Fruit fly (Drosophila melanogaster) whole organism, prepupa: ENCODE data around the gene CG9107.

Experiments used
- CG10631 ChIP-seq: fragments of 200-800 bp; sonication (Bioruptor generic); optimal IDR thresholded peaks from 2 replicates; lab custom pipeline; 2016; ENCODE audit warnings: missing biosample characterization, missing genetic modification characterization
- CG11294 ChIP-seq: fragments of 200-800 bp; sonication (Bioruptor generic); IDR thresholded peaks from 2 replicates; pipeline ENCODE4 v1.3.6; 2022; ENCODE audit warnings: missing biosample characterization, missing genetic modification characterization
- CG1621 ChIP-seq: fragments of 200-800 bp; sonication (Bioruptor generic); optimal IDR thresholded peaks from 3 replicates; lab custom pipeline; 2018; ENCODE audit warnings: missing biosample characterization, mild to moderate bottlenecking, missing genetic modification characterization
- CG16779 ChIP-seq: fragments of 200-800 bp; sonication (Bioruptor generic); optimal IDR thresholded peaks from 3 replicates; lab custom pipeline; 2017; ENCODE audit warnings: missing biosample characterization, mild to moderate bottlenecking, missing genetic modification characterization
- CG31627 ChIP-seq: fragments of 200-800 bp; sonication (Bioruptor generic); optimal IDR thresholded peaks from 3 replicates; lab custom pipeline; 2016; ENCODE audit warnings: missing biosample characterization, missing genetic modification characterization
- CG3919 ChIP-seq: fragments of 200-800 bp; sonication (Bioruptor generic); optimal IDR thresholded peaks from 3 replicates; lab custom pipeline; 2016; ENCODE audit warnings: missing biosample characterization, missing genetic modification characterization
- CG4318 ChIP-seq: fragments of 200-800 bp; sonication (Bioruptor generic); optimal IDR thresholded peaks from 3 replicates; lab custom pipeline; 2017; ENCODE audit warnings: missing biosample characterization, mild to moderate bottlenecking, missing genetic modification characterization
- CG6163 ChIP-seq: fragments of 200-800 bp; sonication (Bioruptor generic); IDR thresholded peaks from 3 replicates; pipeline ENCODE4 v1.3.6; 2022; ENCODE audit warnings: missing biosample characterization, missing genetic modification characterization
- CG6792 ChIP-seq: fragments of 200-800 bp; sonication (Bioruptor generic); optimal IDR thresholded peaks from 3 replicates; lab custom pipeline; 2016; ENCODE audit warnings: missing biosample characterization, missing genetic modification characterization
- CG6808 ChIP-seq: fragments of 200-800 bp; sonication (Bioruptor generic); optimal IDR thresholded peaks from 3 replicates; lab custom pipeline; 2017; ENCODE audit warnings: missing biosample characterization, missing genetic modification characterization, mild to moderate bottlenecking, moderate library complexity, missing genetic modification reagents
- CG6854 ChIP-seq: fragments of 200-800 bp; sonication (Bioruptor generic); optimal IDR thresholded peaks from 2 replicates; lab custom pipeline; 2017; ENCODE audit warnings: missing biosample characterization, mild to moderate bottlenecking, missing genetic modification characterization
- CG7368 ChIP-seq: fragments of 200-800 bp; sonication (Bioruptor generic); optimal IDR thresholded peaks from 3 replicates; lab custom pipeline; 2016; ENCODE audit warnings: missing biosample characterization, missing genetic modification characterization
- CG8119 ChIP-seq: fragments of 200-800 bp; sonication (Bioruptor generic); IDR thresholded peaks from 3 replicates; pipeline ENCODE4 v1.3.6; 2022; ENCODE audit warnings: missing biosample characterization, missing genetic modification characterization
- CG8319 ChIP-seq: fragments of 200-800 bp; sonication (Bioruptor generic); optimal IDR thresholded peaks from 3 replicates; lab custom pipeline; 2016; ENCODE audit warnings: missing biosample characterization, missing genetic modification characterization
- CG8632 ChIP-seq: fragments of 200-800 bp; sonication (Bioruptor generic); optimal IDR thresholded peaks from 3 replicates; lab custom pipeline; 2016; ENCODE audit warnings: missing biosample characterization, missing genetic modification characterization
- Eip75B ChIP-seq: fragments of 200-800 bp; sonication (Bioruptor generic); optimal IDR thresholded peaks from 3 replicates; lab custom pipeline; 2016; ENCODE audit warnings: missing biosample characterization, missing genetic modification characterization
- Eip78C ChIP-seq: fragments of 200-800 bp; sonication (Bioruptor generic); peaks from one replicate; lab custom pipeline; 2016; ENCODE audit warnings: missing biosample characterization, missing genetic modification characterization
- Ets21C ChIP-seq: fragments of 200-800 bp; sonication (Bioruptor generic); optimal IDR thresholded peaks from 3 replicates; lab custom pipeline; 2016; ENCODE audit warnings: missing biosample characterization, missing genetic modification characterization
- Ets96B ChIP-seq: fragments of 200-800 bp; optimal IDR thresholded peaks from 2 replicates; lab custom pipeline; 2019; ENCODE audit warnings: missing biosample characterization, mild to moderate bottlenecking, missing genetic modification characterization, moderate library complexity
- Gug ChIP-seq: fragments of 200-800 bp; sonication (Bioruptor generic); IDR thresholded peaks from 2 replicates; pipeline ENCODE4 v1.3.6; 2022; ENCODE audit warnings: missing biosample characterization, missing genetic modification characterization
- Hr38 ChIP-seq: sonication (Bioruptor generic); optimal IDR thresholded peaks from 2 replicates; lab custom pipeline; 2016; ENCODE audit warnings: missing biosample characterization, missing genetic modification characterization
- Hr39 ChIP-seq: fragments of 200-800 bp; sonication (Bioruptor generic); optimal IDR thresholded peaks from 2 replicates; lab custom pipeline; 2016; ENCODE audit warnings: missing biosample characterization, missing genetic modification characterization
- Hr4 ChIP-seq: fragments of 200-800 bp; sonication (Bioruptor generic); optimal IDR thresholded peaks from 3 replicates; lab custom pipeline; 2016; ENCODE audit warnings: missing biosample characterization, missing genetic modification characterization
- Smox ChIP-seq: fragments of 200-800 bp; sonication (Bioruptor generic); optimal IDR thresholded peaks from 3 replicates; lab custom pipeline; 2016; ENCODE audit warnings: missing biosample characterization, missing genetic modification characterization
- Sox15 ChIP-seq: fragments of 200-800 bp; sonication (Bioruptor generic); optimal IDR thresholded peaks from 3 replicates; lab custom pipeline; 2016; ENCODE audit warnings: missing biosample characterization, missing genetic modification characterization
- acj6 ChIP-seq: fragments of 200-800 bp; sonication (Bioruptor generic); optimal IDR thresholded peaks from 3 replicates; lab custom pipeline; 2016; ENCODE audit warnings: missing biosample characterization, missing genetic modification characterization
- cyc ChIP-seq: fragments of 200-800 bp; sonication (Bioruptor generic); optimal IDR thresholded peaks from 3 replicates; lab custom pipeline; 2016; ENCODE audit warnings: missing biosample characterization, missing genetic modification characterization
- dac ChIP-seq: fragments of 200-800 bp; sonication (Bioruptor generic); optimal IDR thresholded peaks from 2 replicates; lab custom pipeline; 2017; ENCODE audit warnings: missing biosample characterization, mild to moderate bottlenecking, missing genetic modification characterization
- eg ChIP-seq: fragments of 200-800 bp; sonication (Bioruptor generic); IDR thresholded peaks from 3 replicates; pipeline ENCODE4 v1.3.6; 2022; ENCODE audit warnings: missing biosample characterization, missing genetic modification characterization
- fd85E ChIP-seq: fragments of 200-800 bp; sonication (Bioruptor generic); optimal IDR thresholded peaks from 3 replicates; lab custom pipeline; 2016; ENCODE audit warnings: missing biosample characterization, missing genetic modification characterization
- lz ChIP-seq: fragments of 200-800 bp; sonication (Bioruptor generic); optimal IDR thresholded peaks from 3 replicates; lab custom pipeline; 2016; ENCODE audit warnings: missing biosample characterization, missing genetic modification characterization
- net ChIP-seq: fragments of 200-800 bp; sonication (Bioruptor generic); optimal IDR thresholded peaks from 3 replicates; lab custom pipeline; 2016; ENCODE audit warnings: missing biosample characterization, missing genetic modification characterization
- salr ChIP-seq, 2 experiments: fragments of 200-800 bp; sonication (Bioruptor generic); optimal IDR thresholded peaks; 3 replicates each; lab custom pipeline; 2016 to 2018; ENCODE audit warnings: missing biosample characterization in 2 of 2, missing genetic modification characterization in 2 of 2, mild to moderate bottlenecking in 1 of 2
- spab ChIP-seq: fragments of 200-800 bp; sonication (Bioruptor generic); optimal IDR thresholded peaks from 2 replicates; lab custom pipeline; 2017; ENCODE audit warnings: missing biosample characterization, mild to moderate bottlenecking, missing genetic modification characterization, missing genetic modification reagents
- ss ChIP-seq, 2 experiments: fragments of 200-800 bp; sonication (Bioruptor generic); optimal IDR thresholded peaks; 2 replicates in 1 of 2; 3 replicates in 1 of 2; lab custom pipeline; 2017 to 2018; ENCODE audit warnings: mild to moderate bottlenecking in 2 of 2, missing biosample characterization in 2 of 2, missing genetic modification characterization in 2 of 2, moderate library complexity in 1 of 2
- svp ChIP-seq: fragments of 200-800 bp; sonication (Bioruptor generic); peaks from one replicate; lab custom pipeline; 2016; ENCODE audit warnings: missing biosample characterization, missing genetic modification characterization
- topi ChIP-seq: fragments of 200-800 bp; sonication (Bioruptor generic); optimal IDR thresholded peaks from 3 replicates; lab custom pipeline; 2016; ENCODE audit warnings: missing biosample characterization, missing genetic modification characterization
- vri ChIP-seq: fragments of 200-800 bp; sonication (Bioruptor generic); optimal IDR thresholded peaks from 3 replicates; lab custom pipeline; 2016; ENCODE audit warnings: missing biosample characterization, mild to moderate bottlenecking, missing genetic modification characterization

Gene CG9107

DNA sequence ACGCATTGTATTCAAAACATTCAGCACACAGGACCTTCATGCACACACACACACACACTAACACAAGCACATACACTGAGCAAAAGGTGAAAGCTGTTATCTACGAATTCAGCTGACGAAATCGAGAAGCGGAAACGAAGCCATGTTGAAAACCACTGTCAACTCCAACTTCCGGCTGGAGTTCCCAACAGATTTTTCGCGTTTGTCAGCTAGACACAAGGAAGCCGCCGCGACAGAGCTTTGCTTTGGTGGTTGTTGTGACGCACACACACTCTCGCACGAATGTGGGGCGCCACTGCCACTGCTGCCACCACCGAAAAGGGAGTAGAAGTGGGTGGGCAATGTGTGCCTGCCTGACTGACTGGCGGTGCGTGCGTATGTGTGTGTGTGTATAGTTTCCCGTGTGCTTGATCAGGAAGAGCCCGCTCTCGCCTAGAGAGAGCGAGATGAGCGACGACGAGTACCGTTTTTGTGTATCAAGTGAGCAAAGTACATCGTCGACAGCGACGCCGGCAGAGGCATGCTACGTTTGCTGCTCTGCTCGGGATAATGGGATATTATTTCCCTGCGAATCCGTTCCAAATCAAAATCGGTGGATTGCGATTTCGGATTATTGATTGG is 26.6 kb downstream of the CG9107 start (continued):
- TF ChIP-seq CG6808 (GFP tag; lab: Kevin White, UChicago): peak; percentile 60
- peak; percentile 12 for TF ChIP-seq CG7368 (GFP tag; lab: Kevin White, UChicago)
- TF ChIP-seq CG10631 (GFP tag; lab: Kevin White, UChicago): no peak
- TF ChIP-seq CG31627 (GFP tag; lab: Kevin White, UChicago): no peak
- TF ChIP-seq Ets21C (GFP tag; lab: Kevin White, UChicago): no peak
- no peak for TF ChIP-seq lz (GFP tag; lab: Kevin White, UChicago)
- no peak for TF ChIP-seq CG6792 (GFP tag; lab: Kevin White, UChicago)
- TF ChIP-seq CG6163 (GFP tag; lab: Robert Waterston, UW): 0 out of 3 replicates have a peak, but pooled peaks have one; percentile 50
- TF ChIP-seq topi (GFP tag; lab: Kevin White, UChicago): no peak
- TF ChIP-seq Sox15 (GFP tag; lab: Kevin White, UChicago): no peak
- TF ChIP-seq CG3919 (GFP tag; lab: Kevin White, UChicago): no peak
- TF ChIP-seq svp (GFP tag; lab: Kevin White, UChicago): no peak
- peak in 1 of 2 experiments; percentile 8 for TF ChIP-seq salr (GFP tag; optimal IDR thresholded peaks at IDR 0.05; lab: Kevin White, UChicago)
- no peak for TF ChIP-seq dac (GFP tag; lab: Kevin White, UChicago)
- no peak for TF ChIP-seq CG16779 (tag; lab: Kevin White, UChicago)
- peak; percentile 30 to 78 for TF ChIP-seq ss (GFP tag; optimal IDR thresholded peaks at IDR 0.05; lab: Kevin White, UChicago)
- no peak for TF ChIP-seq Ets96B (tag; lab: Kevin White, UChicago)
- TF ChIP-seq Smox (GFP tag; lab: Kevin White, UChicago): no peak
- no peak for TF ChIP-seq CG4318 (GFP tag; lab: Kevin White, UChicago)
- TF ChIP-seq net (GFP tag; lab: Kevin White, UChicago): no peak
- TF ChIP-seq Hr39 (GFP tag; lab: Kevin White, UChicago): no peak
- TF ChIP-seq CG6854 (GFP tag; lab: Kevin White, UChicago): peak; percentile 69
- TF ChIP-seq Gug: no peak
- peak; percentile 35; the same call in 1 of the 3 replicates for TF ChIP-seq CG8119 (GFP tag; lab: Robert Waterston, UW)
- peak; percentile 55 for TF ChIP-seq spab (GFP tag; lab: Kevin White, UChicago)
- TF ChIP-seq cyc (GFP tag; lab: Kevin White, UChicago): no peak
- TF ChIP-seq Eip75B: no peak
- no peak for TF ChIP-seq Hr4 (GFP tag; lab: Kevin White, UChicago)
- no peak for TF ChIP-seq acj6 (GFP tag; lab: Kevin White, UChicago)
- TF ChIP-seq fd85E (GFP tag; lab: Kevin White, UChicago): no peak
- TF ChIP-seq CG1621: peak; percentile 37
- TF ChIP-seq CG8632 (GFP tag; lab: Kevin White, UChicago): peak; percentile 44
- peak; percentile 12 for TF ChIP-seq CG8319 (GFP tag; lab: Kevin White, UChicago)
- TF ChIP-seq vri: no peak
- TF ChIP-seq CG11294: no peak
- no peak for TF ChIP-seq Hr38 (GFP tag; lab: Kevin White, UChicago)

DNA sequence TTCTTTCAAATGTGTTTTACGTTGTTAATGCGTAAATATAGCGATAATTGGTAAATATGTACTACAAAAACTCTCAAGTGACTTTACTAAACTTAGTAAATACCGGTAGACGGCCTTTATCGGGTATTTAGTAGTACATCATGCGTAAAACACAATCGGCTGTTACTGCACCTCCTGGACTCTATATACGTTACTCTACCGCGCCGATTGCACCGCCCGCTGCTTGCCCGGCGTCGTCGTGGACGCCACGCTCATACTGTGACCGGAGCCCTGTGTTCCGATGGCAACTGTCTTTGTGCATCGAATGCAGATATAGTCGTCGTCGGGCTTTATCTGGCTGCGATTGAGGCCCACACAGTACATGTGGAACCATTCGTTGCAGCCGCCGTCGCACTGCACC is 33.9 kb downstream of the CG9107 start:
- TF ChIP-seq spab (GFP tag; lab: Kevin White, UChicago) (peak; percentile 3), fd85E (GFP tag; lab: Kevin White, UChicago) (no peak), Eip78C (GFP tag; lab: Kevin White, UChicago) (peak; percentile 54), ss (GFP tag; optimal IDR thresholded peaks at IDR 0.05; lab: Kevin White, UChicago) (peak in 1 of 2 experiments; percentile 49), eg (GFP tag; lab: Robert Waterston, UW) (peak; percentile 31; the same call in 1 of the 3 replicates), Sox15 (GFP tag; lab: Kevin White, UChicago) (no peak), CG6808 (GFP tag; lab: Kevin White, UChicago) (peak; percentile 39)
